Fruit fly (Drosophila melanogaster) whole organism, pupa: ENCODE data around the gene Cda5.

Experiments
- CG10348 ChIP-seq: fragments of 200-800 bp; sonication (Bioruptor generic); IDR thresholded peaks from 2 replicates; pipeline ENCODE4 v1.3.6; 2022; ENCODE audit warnings: missing biosample characterization, missing genetic modification characterization
- CG12605 ChIP-seq: fragments of 200-800 bp; sonication (Bioruptor generic); IDR thresholded peaks from 2 replicates; pipeline ENCODE4 v1.3.6; 2022; ENCODE audit warnings: missing biosample characterization, missing genetic modification characterization
- CG13204 ChIP-seq: fragments of 200-800 bp; sonication (Bioruptor generic); optimal IDR thresholded peaks from 2 replicates; lab custom pipeline; 2018; ENCODE audit warnings: missing biosample characterization, mild to moderate bottlenecking, missing genetic modification characterization, moderate library complexity
- CG14655 ChIP-seq: fragments of 200-800 bp; sonication (Bioruptor generic); optimal IDR thresholded peaks from 3 replicates; lab custom pipeline; 2017; ENCODE audit warnings: mild to moderate bottlenecking, missing biosample characterization, missing genetic modification reagents, missing genetic modification characterization
- CG15710 ChIP-seq: fragments of 200-800 bp; sonication (Bioruptor generic); optimal IDR thresholded peaks from 2 replicates; lab custom pipeline; 2018; ENCODE audit warnings: missing biosample characterization, mild to moderate bottlenecking, missing genetic modification characterization, moderate library complexity
- CG17806 ChIP-seq: fragments of 200-800 bp; sonication (Bioruptor generic); optimal IDR thresholded peaks from 2 replicates; lab custom pipeline; 2018; ENCODE audit warnings: missing biosample characterization, mild to moderate bottlenecking, missing genetic modification characterization, moderate library complexity
- CG32121 ChIP-seq: fragments of 200-800 bp; sonication (Bioruptor generic); IDR thresholded peaks from 2 replicates; pipeline ENCODE4 v1.3.6; 2022; ENCODE audit warnings: missing biosample characterization, missing genetic modification characterization
- CG34367 ChIP-seq: fragments of 200-800 bp; sonication (Bioruptor generic); optimal IDR thresholded peaks from 2 replicates; lab custom pipeline; 2018; ENCODE audit warnings: missing biosample characterization, mild to moderate bottlenecking, missing genetic modification characterization
- CG4496 ChIP-seq: fragments of 200-800 bp; sonication (Bioruptor generic); IDR thresholded peaks from 3 replicates; pipeline ENCODE4 v1.3.6; 2022; ENCODE audit warnings: missing biosample characterization, missing genetic modification characterization
- CG8159 ChIP-seq: fragments of 200-800 bp; sonication (Bioruptor generic); optimal IDR thresholded peaks from 3 replicates; lab custom pipeline; 2018; ENCODE audit warnings: missing biosample characterization, mild to moderate bottlenecking, missing genetic modification characterization, moderate library complexity
- CG8301 ChIP-seq: fragments of 200-800 bp; sonication (Bioruptor generic); optimal IDR thresholded peaks from 2 replicates; lab custom pipeline; 2018; ENCODE audit warnings: missing biosample characterization, mild to moderate bottlenecking, missing genetic modification characterization
- CG9948 ChIP-seq: fragments of 200-800 bp; sonication (Bioruptor generic); optimal IDR thresholded peaks from 2 replicates; lab custom pipeline; 2018; ENCODE audit warnings: missing biosample characterization, mild to moderate bottlenecking, missing genetic modification characterization, moderate library complexity
- D1 ChIP-seq: fragments of 200-800 bp; sonication (Bioruptor generic); optimal IDR thresholded peaks from 2 replicates; lab custom pipeline; 2018; ENCODE audit warnings: missing biosample characterization, mild to moderate bottlenecking, missing genetic modification characterization, moderate library complexity
- EcR ChIP-seq: fragments of 200-800 bp; sonication (Bioruptor generic); optimal IDR thresholded peaks from 3 replicates; lab custom pipeline; 2019; ENCODE audit warnings: missing biosample characterization, missing genetic modification characterization, mild to moderate bottlenecking, moderate library complexity, missing genetic modification reagents
- Ets98B ChIP-seq: fragments of 200-800 bp; sonication (Bioruptor generic); IDR thresholded peaks from 2 replicates; pipeline ENCODE4 v1.3.6; 2022; ENCODE audit warnings: missing biosample characterization, missing genetic modification characterization
- Pif1A ChIP-seq: fragments of 200-800 bp; sonication (Bioruptor generic); optimal IDR thresholded peaks from 3 replicates; lab custom pipeline; 2016; ENCODE audit warnings: missing biosample characterization, missing genetic modification characterization
- Pif1B ChIP-seq: fragments of 200-800 bp; sonication (Bioruptor generic); optimal IDR thresholded peaks from 3 replicates; lab custom pipeline; 2016; ENCODE audit warnings: missing biosample characterization, missing genetic modification characterization
- Snoo ChIP-seq: fragments of 200-800 bp; sonication (Bioruptor generic); optimal IDR thresholded peaks from 3 replicates; lab custom pipeline; 2017; ENCODE audit warnings: missing biosample characterization, mild to moderate bottlenecking, missing genetic modification characterization, inconsistent platforms
- fd96Ca ChIP-seq: fragments of 200-800 bp; sonication (Bioruptor generic); IDR thresholded peaks from 3 replicates; pipeline ENCODE4 v1.3.6; 2022; ENCODE audit warnings: missing biosample characterization, missing genetic modification characterization
- gl ChIP-seq: fragments of 200-800 bp; sonication (Bioruptor generic); optimal IDR thresholded peaks from 2 replicates; lab custom pipeline; 2018; ENCODE audit warnings: missing biosample characterization, mild to moderate bottlenecking, missing genetic modification characterization
- rn ChIP-seq: fragments of 200-800 bp; sonication (Bioruptor generic); IDR thresholded peaks from 2 replicates; pipeline ENCODE4 v1.3.6; 2022; ENCODE audit warnings: missing biosample characterization, missing genetic modification characterization

Gene Cda5

DNA sequence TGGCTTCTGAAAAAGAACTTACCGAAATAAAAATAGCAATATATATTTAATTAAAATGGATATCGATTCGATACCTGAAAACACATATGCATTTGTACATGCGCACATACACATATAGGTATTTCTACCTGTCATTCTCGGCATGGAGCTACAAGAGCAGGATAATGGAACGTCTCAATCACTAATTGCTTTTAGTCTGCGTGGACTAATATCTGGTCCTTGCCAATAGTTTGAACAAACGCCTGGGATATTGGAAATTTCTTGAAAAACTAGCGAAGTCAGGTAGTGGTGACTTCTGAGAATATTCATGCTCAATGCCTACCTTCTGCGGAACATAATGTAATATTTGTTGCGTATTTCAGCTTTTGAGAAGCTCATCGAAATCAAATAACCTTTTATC lies 24.0 kb upstream of the Cda5 start:
- TF ChIP-seq rn (GFP tag; lab: Robert Waterston, UW) = no peak
- no peak for TF ChIP-seq D1 (tag; lab: Kevin White, UChicago)
- no peak for TF ChIP-seq CG13204 (GFP tag; lab: Kevin White, UChicago)
- no peak for TF ChIP-seq Pif1A
- no peak for TF ChIP-seq Snoo (tag; lab: Kevin White, UChicago)
- no peak for TF ChIP-seq gl (tag; lab: Kevin White, UChicago)
- no peak for TF ChIP-seq CG9948 (tag; lab: Kevin White, UChicago)
- no peak for TF ChIP-seq CG17806 (tag; lab: Kevin White, UChicago)
- TF ChIP-seq CG14655 (GFP tag; lab: Kevin White, UChicago) = no peak
- TF ChIP-seq CG8301 (tag; lab: Kevin White, UChicago) = no peak
- TF ChIP-seq CG12605 (GFP tag; lab: Robert Waterston, UW) = no peak
- TF ChIP-seq Pif1B (GFP tag; lab: Kevin White, UChicago) = no peak

DNA sequence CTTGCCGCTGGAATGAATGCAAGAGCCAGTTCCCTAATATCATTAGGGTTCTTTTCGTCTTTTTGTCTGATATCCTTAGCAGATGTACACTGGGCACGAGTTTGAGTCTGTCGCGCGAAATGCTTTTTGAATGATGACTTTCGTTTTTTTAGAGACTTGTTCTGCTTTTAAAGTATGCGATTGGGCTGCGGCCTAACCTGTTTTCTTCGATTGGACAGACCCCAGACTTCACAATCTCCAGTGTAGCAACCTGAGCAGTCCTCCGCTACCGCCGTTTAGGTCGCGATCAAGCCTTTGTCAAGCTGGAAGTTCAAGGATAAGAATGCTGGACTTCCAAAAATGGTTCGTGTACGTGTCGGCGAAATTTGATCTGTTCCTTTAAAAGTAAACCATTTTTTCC lies 23.3 kb upstream of the Cda5 start:
- peak; percentile 38 for TF ChIP-seq EcR
- TF ChIP-seq Pif1B (GFP tag; lab: Kevin White, UChicago) = no peak
- TF ChIP-seq, all 21 proteins: peak for 1

DNA sequence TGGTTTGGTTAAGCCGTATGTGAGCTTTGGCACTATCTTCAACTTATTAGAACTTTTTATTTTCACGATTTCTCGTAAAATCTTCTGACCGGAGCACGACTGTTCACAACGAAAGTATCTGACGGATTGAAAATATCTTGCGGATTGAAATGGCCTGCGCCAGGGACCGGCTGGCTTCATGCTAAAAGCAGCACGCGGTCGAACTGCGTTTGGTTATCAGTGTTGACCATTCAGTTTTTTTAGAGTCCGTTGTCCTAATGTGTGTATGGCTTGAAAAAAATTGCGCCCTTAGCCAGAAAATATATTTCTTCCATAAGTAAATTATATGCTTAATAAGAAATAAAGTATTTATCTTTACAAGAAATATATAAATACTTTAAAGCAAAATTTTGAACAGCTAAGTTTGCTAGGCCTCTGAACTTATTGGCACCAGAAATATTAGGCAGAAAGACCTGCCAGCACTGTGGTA lies 22.1 kb upstream of the Cda5 start, which contains the start of gene net:
Gene net, minus strand, starts transcription at position 133 of the 469 bp plus-strand sequence.
- TF ChIP-seq Snoo (tag; lab: Kevin White, UChicago) = peak; percentile 71
- peak; percentile 13 for TF ChIP-seq D1 (tag; lab: Kevin White, UChicago)
- TF ChIP-seq CG15710 (tag; lab: Kevin White, UChicago) = peak; percentile 79
- peak; percentile 60 for TF ChIP-seq Pif1B (GFP tag; lab: Kevin White, UChicago)
- TF ChIP-seq CG8159 (tag; lab: Kevin White, UChicago) = peak; percentile 75
- TF ChIP-seq CG34367 (tag; lab: Kevin White, UChicago) = peak; percentile 59
- TF ChIP-seq gl (tag; lab: Kevin White, UChicago) = no peak
- TF ChIP-seq EcR = peak; percentile 54
- TF ChIP-seq CG14655 (GFP tag; lab: Kevin White, UChicago) = peak; percentile 76
- no peak for TF ChIP-seq rn (GFP tag; lab: Robert Waterston, UW)
- peak; percentile 72 for TF ChIP-seq CG8301 (tag; lab: Kevin White, UChicago)
- TF ChIP-seq CG4496 (GFP tag; lab: Robert Waterston, UW) = peak; percentile 70
- no peak for TF ChIP-seq fd96Ca (GFP tag; lab: Robert Waterston, UW)
- TF ChIP-seq CG12605 (GFP tag; lab: Robert Waterston, UW) = no peak
- peak; percentile 67 for TF ChIP-seq CG9948 (tag; lab: Kevin White, UChicago)
- no peak for TF ChIP-seq CG13204 (GFP tag; lab: Kevin White, UChicago)
- no peak; the same call in 1 of the 2 replicates for TF ChIP-seq Ets98B (GFP tag; lab: Robert Waterston, UW)
- TF ChIP-seq Pif1A = peak; percentile 66
- TF ChIP-seq CG32121 (GFP tag; lab: Robert Waterston, UW) = peak; percentile 66
- TF ChIP-seq CG10348 (GFP tag; lab: Robert Waterston, UW) = no peak
- peak; percentile 61 for TF ChIP-seq CG17806 (tag; lab: Kevin White, UChicago)
- TF ChIP-seq, all 21 proteins: peak for 14

DNA sequence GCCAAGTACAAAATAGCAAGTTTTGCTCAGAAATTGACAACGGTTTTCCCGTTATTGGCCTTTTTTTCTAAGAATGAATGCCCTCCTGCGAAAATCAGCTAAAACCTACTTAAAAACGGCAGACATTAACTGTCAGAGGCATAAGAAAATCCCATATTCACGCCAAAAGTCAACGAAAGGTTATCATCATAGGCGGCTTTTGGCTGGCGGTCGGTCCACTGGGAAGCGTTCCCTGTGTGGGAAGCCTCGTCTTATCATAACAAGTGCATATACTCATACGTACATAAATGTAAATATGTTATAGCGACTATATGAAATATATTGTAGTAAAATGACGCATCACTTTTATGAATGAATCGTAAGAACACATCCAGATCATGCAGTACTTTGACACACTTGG lies 20.5 kb upstream of the Cda5 start:
- TF ChIP-seq Ets98B (GFP tag; lab: Robert Waterston, UW) = no peak
- TF ChIP-seq CG8159 (tag; lab: Kevin White, UChicago) = no peak
- no peak for TF ChIP-seq CG8301 (tag; lab: Kevin White, UChicago)
- TF ChIP-seq Snoo (tag; lab: Kevin White, UChicago) = no peak
- TF ChIP-seq EcR = no peak
- TF ChIP-seq rn (GFP tag; lab: Robert Waterston, UW) = no peak
- TF ChIP-seq CG10348 (GFP tag; lab: Robert Waterston, UW) = no peak
- TF ChIP-seq D1 (tag; lab: Kevin White, UChicago) = no peak
- no peak for TF ChIP-seq CG4496 (GFP tag; lab: Robert Waterston, UW)
- TF ChIP-seq CG34367 (tag; lab: Kevin White, UChicago) = no peak
- TF ChIP-seq CG14655 (GFP tag; lab: Kevin White, UChicago) = no peak
- TF ChIP-seq fd96Ca (GFP tag; lab: Robert Waterston, UW) = no peak
- TF ChIP-seq Pif1A = no peak

DNA sequence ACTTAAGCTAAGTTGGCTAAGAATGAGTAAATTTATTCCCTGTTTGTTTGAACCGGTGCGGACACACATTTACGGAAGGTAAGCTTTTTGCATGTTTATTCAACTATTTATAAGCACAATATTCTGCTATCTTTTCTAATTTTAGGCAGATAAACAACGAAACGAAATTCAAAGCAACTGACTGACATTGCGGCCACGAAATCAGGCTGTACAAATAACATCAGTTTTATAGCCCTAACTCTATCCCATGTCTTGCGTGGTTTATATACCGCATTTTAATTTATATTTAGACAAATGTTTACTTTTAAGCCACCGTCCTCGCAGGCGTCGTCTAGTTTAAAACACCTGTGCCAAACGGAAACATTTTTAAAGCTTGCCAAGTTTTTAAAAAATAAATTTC lies 19.9 kb upstream of the Cda5 start:
- TF ChIP-seq CG17806 (tag; lab: Kevin White, UChicago) (no peak), D1 (tag; lab: Kevin White, UChicago) (no peak), fd96Ca (GFP tag; lab: Robert Waterston, UW) (no peak), rn (GFP tag; lab: Robert Waterston, UW) (no peak), CG14655 (GFP tag; lab: Kevin White, UChicago) (no peak), Pif1A (no peak), CG4496 (GFP tag; lab: Robert Waterston, UW) (no peak), Snoo (tag; lab: Kevin White, UChicago) (no peak), CG13204 (GFP tag; lab: Kevin White, UChicago) (no peak)

DNA sequence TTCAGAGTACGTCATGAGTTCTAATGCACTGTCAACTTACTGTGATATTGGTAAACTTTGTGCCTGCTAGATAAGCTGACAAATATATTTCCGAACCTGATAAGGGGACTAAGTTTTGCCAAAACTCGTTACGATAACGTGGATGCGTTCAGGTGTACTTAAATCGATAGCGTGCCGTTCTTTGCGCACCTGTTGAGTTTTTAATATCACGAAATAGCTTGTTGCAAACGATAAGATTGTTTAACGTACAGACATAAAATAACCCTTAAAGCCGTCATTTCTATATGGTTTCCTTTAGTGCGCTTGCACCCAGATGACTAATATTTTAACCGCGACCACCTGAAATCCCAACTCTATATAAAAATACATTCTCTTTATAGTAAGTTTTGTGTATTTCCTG lies 16.9 kb upstream of the Cda5 start:
- TF ChIP-seq CG10348 (GFP tag; lab: Robert Waterston, UW) = no peak
- no peak for TF ChIP-seq D1 (tag; lab: Kevin White, UChicago)
- TF ChIP-seq CG12605 (GFP tag; lab: Robert Waterston, UW) = no peak
- no peak for TF ChIP-seq CG9948 (tag; lab: Kevin White, UChicago)
- TF ChIP-seq CG13204 (GFP tag; lab: Kevin White, UChicago) = no peak
- TF ChIP-seq CG32121 (GFP tag; lab: Robert Waterston, UW) = no peak
- no peak for TF ChIP-seq Pif1A
- no peak for TF ChIP-seq CG8301 (tag; lab: Kevin White, UChicago)
- no peak for TF ChIP-seq rn (GFP tag; lab: Robert Waterston, UW)
- no peak for TF ChIP-seq EcR
- no peak for TF ChIP-seq fd96Ca (GFP tag; lab: Robert Waterston, UW)
- TF ChIP-seq, all 21 proteins: peak for 0
